Worm (Caenorhabditis elegans): ENCODE measurements around the gene Y38H6C.13.

DNA sequence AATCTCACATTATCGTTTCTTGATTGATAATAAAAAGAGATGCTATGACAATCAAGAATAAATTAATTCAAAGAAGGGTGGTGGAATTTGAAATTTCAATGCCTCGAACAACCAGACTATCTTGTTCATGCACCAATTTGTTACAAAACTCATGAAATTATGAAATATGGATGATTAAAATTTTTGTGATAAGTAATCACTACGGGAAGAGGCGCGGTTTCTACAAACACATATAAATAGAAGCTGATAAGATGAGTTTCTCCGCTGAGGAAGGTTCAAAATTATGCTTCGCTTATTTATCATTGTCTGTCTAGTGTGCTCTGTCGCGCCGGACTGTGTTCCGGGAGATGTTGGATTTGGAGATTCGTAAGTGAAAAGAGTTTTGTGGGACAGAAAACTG, 13.1 kb upstream of the Y38H6C.13 start:
- TF ChIP-seq nhr-232 (tag; optimal IDR thresholded peaks at IDR 0.05) = no peak
- no peak for TF ChIP-seq tbx-7 (tag; optimal IDR thresholded peaks at IDR 0.05)
- TF ChIP-seq T23F11.4 (GFP tag; optimal IDR thresholded peaks at IDR 0.05) = no peak
- TF ChIP-seq ama-1 (optimal IDR thresholded peaks at IDR 0.05) = no peak
- no peak for TF ChIP-seq ztf-16 (tag; optimal IDR thresholded peaks at IDR 0.05)
- no peak for TF ChIP-seq npax-4 (tag; optimal IDR thresholded peaks at IDR 0.05)
- no peak for TF ChIP-seq nhr-11 (tag; optimal IDR thresholded peaks at IDR 0.05)
- no peak for TF ChIP-seq madf-2 (tag; optimal IDR thresholded peaks at IDR 0.05)
- TF ChIP-seq nfya-1 (tag; optimal IDR thresholded peaks at IDR 0.05) = no peak
- TF ChIP-seq fkh-10 (GFP tag; optimal IDR thresholded peaks at IDR 0.05) = no peak
- no peak for TF ChIP-seq pha-4 (tag; optimal IDR thresholded peaks at IDR 0.05)
